Worm (Caenorhabditis elegans) whole organism, early embryonic: Measurements from ENCODE around the gene str-52.

Experiments
- B0310.2 ChIP-seq: sonication (generic microtip); optimal IDR thresholded peaks from 2 replicates; lab custom pipeline; 2016; ENCODE audit warnings: mild to moderate bottlenecking, missing genetic modification characterization, missing compliant biosample characterization
- F13C5.2 ChIP-seq: sonication (generic microtip); optimal IDR thresholded peaks from 2 replicates; lab custom pipeline; 2017; ENCODE audit warnings: mild to moderate bottlenecking, missing genetic modification characterization, inconsistent platforms, missing compliant biosample characterization
- aly-1 ChIP-seq: sonication (generic microtip); optimal IDR thresholded peaks from 2 replicates; lab custom pipeline; 2016; ENCODE audit warnings: missing genetic modification characterization, missing compliant biosample characterization
- ama-1 ChIP-seq: fragments of 150-350 bp; optimal IDR thresholded peaks from 2 replicates; lab custom pipeline; 2014
- ceh-13 ChIP-seq: fragments of 200-800 bp; sonication (Bioruptor generic); optimal IDR thresholded peaks from 2 replicates; lab custom pipeline; 2018; ENCODE audit warnings: mild to moderate bottlenecking, missing genetic modification characterization, missing compliant biosample characterization
- ceh-36 ChIP-seq: sonication (generic microtip); optimal IDR thresholded peaks from 2 replicates; lab custom pipeline; 2016; ENCODE audit warnings: missing genetic modification characterization, inconsistent platforms, missing compliant biosample characterization
- ets-7 ChIP-seq: sonication (generic microtip); optimal IDR thresholded peaks from 2 replicates; lab custom pipeline; 2016; ENCODE audit warnings: missing genotype, missing genetic modification characterization, missing compliant biosample characterization
- flt-1 ChIP-seq: fragments of 200-800 bp; sonication (Bioruptor generic); IDR thresholded peaks from 2 replicates; pipeline ENCODE4 v1.3.6; 2022; ENCODE audit warnings: missing genetic modification characterization, missing compliant biosample characterization
- hmbx-1 ChIP-seq: sonication (generic microtip); optimal IDR thresholded peaks from 2 replicates; lab custom pipeline; 2016; ENCODE audit warnings: mild to moderate bottlenecking, missing genetic modification characterization, missing compliant biosample characterization
- hmg-4 ChIP-seq: fragments of 200-800 bp; sonication (Bioruptor generic); optimal IDR thresholded peaks from 2 replicates; lab custom pipeline; 2018; ENCODE audit warnings: mild to moderate bottlenecking, missing genetic modification characterization, missing compliant biosample characterization
- hnd-1 ChIP-seq: sonication (generic microtip); optimal IDR thresholded peaks from 2 replicates; lab custom pipeline; 2016; ENCODE audit warnings: missing genetic modification characterization, missing compliant biosample characterization
- pes-1 ChIP-seq: fragments of 200-800 bp; sonication (Bioruptor generic); IDR thresholded peaks from 2 replicates; pipeline ENCODE4 v1.3.6; 2022; ENCODE audit warnings: missing genetic modification reagents, missing genetic modification characterization, missing compliant biosample characterization
- scrt-1 ChIP-seq: fragments of 200-800 bp; sonication (Bioruptor generic); IDR thresholded peaks from 2 replicates; pipeline ENCODE4 v1.3.6; 2022; ENCODE audit warnings: missing genetic modification characterization, missing compliant biosample characterization
- sea-1 ChIP-seq: fragments of 200-800 bp; sonication (Bioruptor generic); conservative IDR thresholded peaks from 2 replicates; pipeline ENCODE4 v1.3.6; 2022; ENCODE audit warnings: missing genetic modification characterization, missing compliant biosample characterization
- tbx-11 ChIP-seq: fragments of 200-800 bp; sonication (Bioruptor generic); IDR thresholded peaks from 2 replicates; pipeline ENCODE4 v1.3.6; 2022; ENCODE audit warnings: missing genetic modification characterization, missing compliant biosample characterization
- tbx-37 ChIP-seq: fragments of 200-800 bp; sonication (Bioruptor generic); conservative IDR thresholded peaks from 2 replicates; pipeline ENCODE4 v1.3.6; 2022; ENCODE audit warnings: missing genetic modification reagents, missing genetic modification characterization, missing compliant biosample characterization
- tra-4 ChIP-seq: sonication (generic microtip); optimal IDR thresholded peaks from 2 replicates; lab custom pipeline; 2017; ENCODE audit warnings: missing genetic modification characterization, missing compliant biosample characterization

The str-52 gene

DNA sequence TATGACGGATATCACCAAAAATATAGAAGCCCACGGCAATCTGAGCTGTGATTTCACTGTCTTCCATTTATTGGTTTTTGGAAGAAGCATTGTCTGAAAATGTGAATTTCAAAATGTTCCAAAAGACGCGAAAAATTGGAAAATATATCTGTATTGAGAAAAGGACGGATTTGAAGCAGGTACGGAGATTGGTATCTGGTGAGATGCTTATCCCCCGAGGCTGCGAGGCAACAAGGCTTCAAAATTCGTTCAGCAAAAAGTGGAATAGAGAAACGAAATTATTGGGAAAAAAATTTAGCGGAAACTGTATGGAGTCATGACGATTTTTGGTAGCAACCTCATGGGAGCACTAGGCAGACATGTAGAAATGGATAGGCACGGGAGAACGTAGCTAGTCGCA is 42.8 kb downstream of the str-52 start, which contains the start of gene F36F12.1:
F36F12.1 (minus strand) TSS at position 101 of the 400 bp plus-strand sequence.
- no peak for TF ChIP-seq F13C5.2
- TF ChIP-seq ets-7 (tag; lab: Kevin White, UChicago): no peak
- no peak for TF ChIP-seq tbx-11 (GFP tag; lab: Robert Waterston, UW)
- no peak for TF ChIP-seq hmg-4
- TF ChIP-seq tbx-37: no peak
- TF ChIP-seq hmbx-1 (tag; lab: Kevin White, UChicago): no peak
- TF ChIP-seq scrt-1 (GFP tag; lab: Robert Waterston, UW): no peak
- no peak for TF ChIP-seq aly-1 (tag; lab: Kevin White, UChicago)
- no peak for TF ChIP-seq tra-4
- TF ChIP-seq ceh-36 (tag; lab: Kevin White, UChicago): no peak
- TF ChIP-seq ceh-13 (GFP tag; lab: Kevin White, UChicago): no peak
- TF ChIP-seq ama-1 (lab: Kevin White, UChicago): no peak
- no peak for TF ChIP-seq B0310.2 (tag; lab: Kevin White, UChicago)
- no peak for TF ChIP-seq sea-1 (GFP tag; lab: Robert Waterston, UW)
- no peak for TF ChIP-seq hnd-1 (tag; lab: Kevin White, UChicago)
- TF ChIP-seq pes-1 (GFP tag; lab: Robert Waterston, UW): no peak
- TF ChIP-seq flt-1: no peak

DNA sequence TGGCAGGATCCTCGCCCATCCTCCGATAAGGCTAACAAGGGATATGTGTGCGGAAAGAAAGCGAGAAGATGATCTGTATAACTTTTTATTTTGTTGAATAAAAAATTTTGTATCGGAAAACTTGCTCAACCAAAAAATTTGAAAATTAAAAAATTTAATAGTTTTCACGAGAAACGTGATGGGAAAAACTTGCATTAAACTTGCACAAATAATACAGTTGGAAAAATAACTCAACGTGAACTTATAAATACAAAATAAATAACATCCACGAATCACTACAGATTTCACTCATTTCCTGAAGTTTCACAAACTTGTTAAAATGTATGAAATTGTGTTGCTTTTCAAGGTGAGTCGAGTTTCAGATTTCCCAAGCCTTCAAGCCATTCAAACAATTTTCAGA is 46.9 kb downstream of the str-52 start, which contains the start of gene F36F12.7:
F36F12.7 (plus strand) TSS at position 301 of the 400 bp plus-strand sequence.
- TF ChIP-seq hnd-1 (tag; lab: Kevin White, UChicago): no peak

DNA sequence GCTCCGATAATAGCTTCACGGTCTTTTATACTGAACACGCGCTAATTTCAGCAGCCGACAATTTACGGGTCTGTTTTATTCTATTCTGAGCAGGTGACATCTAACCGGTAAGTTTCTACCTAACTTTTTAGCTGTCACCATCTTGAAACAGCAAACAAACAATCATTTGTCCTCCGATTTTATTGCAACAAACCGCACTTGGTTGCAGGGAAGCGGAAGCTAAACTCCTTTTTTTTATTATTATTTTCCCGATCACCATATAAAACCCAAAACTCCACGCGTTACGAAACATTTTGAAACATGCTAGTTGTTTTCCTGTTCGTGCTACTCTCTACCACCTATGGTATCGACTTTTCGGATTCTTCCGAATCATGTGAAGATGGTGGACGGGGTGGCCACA is 48.3 kb downstream of the str-52 start, which contains the start of gene clec-208:
clec-208 (plus strand) TSS at position 301 of the 400 bp plus-strand sequence.
- TF ChIP-seq flt-1 (no peak), scrt-1 (GFP tag; lab: Robert Waterston, UW) (no peak), hnd-1 (tag; lab: Kevin White, UChicago) (no peak), hmg-4 (no peak), tra-4 (no peak), sea-1 (GFP tag; lab: Robert Waterston, UW) (no peak), B0310.2 (tag; lab: Kevin White, UChicago) (no peak), pes-1 (GFP tag; lab: Robert Waterston, UW) (no peak), aly-1 (tag; lab: Kevin White, UChicago) (no peak), ets-7 (tag; lab: Kevin White, UChicago) (no peak), tbx-37 (no peak), ceh-13 (GFP tag; lab: Kevin White, UChicago) (no peak), hmbx-1 (tag; lab: Kevin White, UChicago) (no peak), ama-1 (lab: Kevin White, UChicago) (no peak), ceh-36 (tag; lab: Kevin White, UChicago) (no peak), F13C5.2 (no peak), tbx-11 (GFP tag; lab: Robert Waterston, UW) (no peak)

DNA sequence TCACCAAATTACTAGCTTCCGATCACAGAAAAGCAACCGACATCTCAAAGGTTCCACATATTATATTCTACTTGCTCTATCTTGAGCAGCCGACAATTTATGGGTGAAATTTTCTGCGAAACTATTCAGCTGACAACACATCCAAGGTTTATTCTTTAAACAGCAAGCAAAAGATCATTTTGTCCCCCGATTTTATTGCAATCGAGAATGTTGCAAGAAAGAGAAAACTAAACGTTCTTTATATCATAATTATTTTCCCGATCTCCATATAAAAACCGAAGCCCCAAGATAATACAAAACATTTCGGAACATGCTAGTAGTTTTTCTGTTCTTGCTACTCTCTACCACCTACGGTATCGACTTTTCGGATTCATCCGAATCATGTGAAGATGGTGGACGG is 50.2 kb downstream of the str-52 start, which contains the start of gene clec-207:
clec-207 (plus strand) TSS at position 301 of the 400 bp plus-strand sequence.
- TF ChIP-seq tbx-11 (GFP tag; lab: Robert Waterston, UW): no peak
- no peak for TF ChIP-seq aly-1 (tag; lab: Kevin White, UChicago)
- TF ChIP-seq ama-1 (lab: Kevin White, UChicago): no peak
- no peak for TF ChIP-seq sea-1 (GFP tag; lab: Robert Waterston, UW)
- no peak for TF ChIP-seq ceh-13 (GFP tag; lab: Kevin White, UChicago)
- no peak for TF ChIP-seq ceh-36 (tag; lab: Kevin White, UChicago)
- TF ChIP-seq pes-1 (GFP tag; lab: Robert Waterston, UW): no peak
- TF ChIP-seq hmg-4: no peak
- no peak for TF ChIP-seq B0310.2 (tag; lab: Kevin White, UChicago)
- no peak for TF ChIP-seq scrt-1 (GFP tag; lab: Robert Waterston, UW)
- no peak for TF ChIP-seq ets-7 (tag; lab: Kevin White, UChicago)
- no peak for TF ChIP-seq F13C5.2
- TF ChIP-seq hnd-1 (tag; lab: Kevin White, UChicago): no peak
- TF ChIP-seq hmbx-1 (tag; lab: Kevin White, UChicago): no peak
- no peak for TF ChIP-seq tra-4
